Worm (Caenorhabditis elegans): ENCODE measurements around the gene W03G1.5.

- TF ChIP-seq dao-5 (tag; optimal IDR thresholded peaks at IDR 0.05) (no peak), him-1 (tag; optimal IDR thresholded peaks at IDR 0.05) (no peak), W03F9.2 (tag; optimal IDR thresholded peaks at IDR 0.05) (no peak)
Measured at ce11 chrIV:506384-506783, at the start of gene W03G1.5.
